Fruit fly (Drosophila melanogaster) whole organism, embryonic: ENCODE data around the gene CG5254.
A peak's percentile ranks its signal among the peaks of the same experiment; 100 is the strongest.

Experiments
- Aef1 ChIP-seq: fragments of 200-800 bp; sonication (Bioruptor generic); IDR thresholded peaks from 3 replicates; pipeline ENCODE4 v1.3.6; 2022; ENCODE audit warnings: missing biosample characterization, missing genetic modification characterization
- CG10366 ChIP-seq: fragments of 200-800 bp; sonication (Bioruptor generic); IDR thresholded peaks from 2 replicates; pipeline ENCODE4 v1.3.6; 2022; ENCODE audit warnings: missing biosample characterization, missing genetic modification characterization
- CG12219 ChIP-seq: fragments of 200-800 bp; sonication (Bioruptor generic); optimal IDR thresholded peaks from 3 replicates; lab custom pipeline; 2018; ENCODE audit warnings: missing biosample characterization, mild to moderate bottlenecking, missing genetic modification characterization
- CG12236 ChIP-seq: fragments of 200-800 bp; sonication (Bioruptor generic); optimal IDR thresholded peaks from 2 replicates; lab custom pipeline; 2016; ENCODE audit warnings: missing biosample characterization, missing genetic modification characterization
- CG1233 ChIP-seq: fragments of 200-800 bp; sonication (Bioruptor generic); optimal IDR thresholded peaks from 4 replicates; lab custom pipeline; 2018; ENCODE audit warnings: missing biosample characterization, mild to moderate bottlenecking, missing genetic modification characterization
- CG12659 ChIP-seq: fragments of 200-800 bp; sonication (Bioruptor generic); optimal IDR thresholded peaks from 3 replicates; lab custom pipeline; 2017; ENCODE audit warnings: mild to moderate bottlenecking, missing biosample characterization, missing genetic modification reagents, missing genetic modification characterization
- CG14014 ChIP-seq: fragments of 200-800 bp; sonication (Bioruptor generic); IDR thresholded peaks from 2 replicates; pipeline ENCODE4 v1.3.6; 2022; ENCODE audit warnings: missing biosample characterization, missing genetic modification characterization
- CG14050 ChIP-seq: fragments of 200-800 bp; sonication (Bioruptor generic); IDR thresholded peaks from 3 replicates; pipeline ENCODE4 v1.3.6; 2022; ENCODE audit warnings: missing biosample characterization, missing genetic modification characterization
- CG15479 ChIP-seq: fragments of 200-800 bp; sonication (Bioruptor generic); optimal IDR thresholded peaks from 3 replicates; lab custom pipeline; 2019; ENCODE audit warnings: missing biosample characterization, mild to moderate bottlenecking, missing genetic modification characterization, moderate library complexity
- CG15601 ChIP-seq: fragments of 200-800 bp; sonication (Bioruptor generic); optimal IDR thresholded peaks from 3 replicates; lab custom pipeline; 2019; ENCODE audit warnings: missing biosample characterization, mild to moderate bottlenecking, missing genetic modification characterization, moderate library complexity
- CG17186 ChIP-seq: fragments of 200-800 bp; sonication (Bioruptor generic); optimal IDR thresholded peaks from 3 replicates; lab custom pipeline; 2017; ENCODE audit warnings: missing biosample characterization, missing genetic modification reagents, missing genetic modification characterization
- CG17612 ChIP-seq: fragments of 200-800 bp; sonication (Bioruptor generic); IDR thresholded peaks from 2 replicates; pipeline ENCODE4 v1.3.6; 2022; ENCODE audit warnings: missing biosample characterization, missing genetic modification characterization
- CG18011 ChIP-seq: fragments of 200-800 bp; sonication (Bioruptor generic); optimal IDR thresholded peaks from 2 replicates; lab custom pipeline; 2017; ENCODE audit warnings: missing biosample characterization, missing genetic modification characterization, mild to moderate bottlenecking, moderate library complexity, missing genotype
- CG2202 ChIP-seq: fragments of 200-800 bp; sonication (Bioruptor generic); optimal IDR thresholded peaks from 2 replicates; lab custom pipeline; 2018; ENCODE audit warnings: missing biosample characterization, mild to moderate bottlenecking, missing genetic modification characterization
- CG2875 ChIP-seq: fragments of 200-800 bp; sonication (Bioruptor generic); optimal IDR thresholded peaks from 2 replicates; lab custom pipeline; 2017; ENCODE audit warnings: missing biosample characterization, mild to moderate bottlenecking, missing genetic modification characterization, missing genetic modification reagents
- CG3163 ChIP-seq: fragments of 200-800 bp; sonication (Bioruptor generic); optimal IDR thresholded peaks from 3 replicates; lab custom pipeline; 2016; ENCODE audit warnings: missing biosample characterization, missing genetic modification characterization
- CG3281 ChIP-seq: fragments of 200-800 bp; sonication (Bioruptor generic); optimal IDR thresholded peaks from 3 replicates; lab custom pipeline; 2017; ENCODE audit warnings: missing biosample characterization, mild to moderate bottlenecking, missing genetic modification characterization
- CG33557 ChIP-seq: fragments of 200-800 bp; sonication (Bioruptor generic); optimal IDR thresholded peaks from 2 replicates; lab custom pipeline; 2019; ENCODE audit warnings: missing biosample characterization, mild to moderate bottlenecking, missing genetic modification characterization, moderate library complexity
- CG7745 ChIP-seq: fragments of 200-800 bp; sonication (Bioruptor generic); optimal IDR thresholded peaks from 2 replicates; lab custom pipeline; 2018; ENCODE audit warnings: missing biosample characterization, mild to moderate bottlenecking, missing genetic modification characterization, moderate library complexity
- CHES-1-like ChIP-seq: fragments of 200-800 bp; sonication (Bioruptor generic); optimal IDR thresholded peaks from 2 replicates; lab custom pipeline; 2016; ENCODE audit warnings: missing biosample characterization, missing genetic modification characterization
- Dbx ChIP-seq: fragments of 200-800 bp; sonication (Bioruptor generic); IDR thresholded peaks from 3 replicates; pipeline ENCODE4 v1.3.6; 2022; ENCODE audit warnings: missing biosample characterization, missing genetic modification characterization
- Dip3 ChIP-seq: fragments of 200-800 bp; sonication (Bioruptor generic); optimal IDR thresholded peaks from 3 replicates; lab custom pipeline; 2016; ENCODE audit warnings: missing biosample characterization, missing genetic modification characterization
- E2f2 ChIP-seq: fragments of 200-800 bp; sonication (Bioruptor generic); IDR thresholded peaks from 2 replicates; pipeline ENCODE4 v1.3.6; 2022; ENCODE audit warnings: missing biosample characterization, missing genetic modification characterization
- Ets65A ChIP-seq: fragments of 200-800 bp; sonication (Bioruptor generic); peaks from one replicate; lab custom pipeline; 2016; ENCODE audit warnings: missing biosample characterization, missing genetic modification characterization
- Fer1 ChIP-seq: fragments of 200-800 bp; sonication (Bioruptor generic); optimal IDR thresholded peaks from 2 replicates; lab custom pipeline; 2017; ENCODE audit warnings: missing biosample characterization, mild to moderate bottlenecking, missing genetic modification characterization
- H2.0 ChIP-seq: fragments of 200-800 bp; sonication (Bioruptor generic); IDR thresholded peaks from 2 replicates; pipeline ENCODE4 v1.3.6; 2022; ENCODE audit warnings: missing biosample characterization, missing genetic modification characterization
- HLHmδ ChIP-seq: fragments of 200-800 bp; sonication (Bioruptor generic); optimal IDR thresholded peaks from 2 replicates; lab custom pipeline; 2018; ENCODE audit warnings: missing biosample characterization, mild to moderate bottlenecking, missing genetic modification characterization, moderate library complexity
- HmgZ ChIP-seq: fragments of 200-800 bp; sonication (Bioruptor generic); optimal IDR thresholded peaks from 2 replicates; lab custom pipeline; 2018; ENCODE audit warnings: missing biosample characterization, mild to moderate bottlenecking, missing genetic modification characterization
- Hr51 ChIP-seq, 2 experiments: fragments of 200-800 bp; sonication (Bioruptor generic); optimal IDR thresholded peaks; 2 replicates in 1 of 2; 3 replicates in 1 of 2; lab custom pipeline; 2016 to 2018; ENCODE audit warnings: missing biosample characterization in 2 of 2, missing genetic modification characterization in 2 of 2, mild to moderate bottlenecking in 1 of 2, moderate library complexity in 1 of 2
- Lhr ChIP-seq: fragments of 200-800 bp; sonication (Bioruptor generic); optimal IDR thresholded peaks from 3 replicates; lab custom pipeline; 2017; ENCODE audit warnings: mild to moderate bottlenecking, missing biosample characterization, missing genetic modification reagents, missing genetic modification characterization
- Max ChIP-seq: fragments of 200-800 bp; sonication (Bioruptor generic); optimal IDR thresholded peaks from 2 replicates; lab custom pipeline; 2016; ENCODE audit warnings: missing biosample characterization, mild to moderate bottlenecking, missing genetic modification characterization
- Mrtf ChIP-seq: fragments of 200-800 bp; sonication (Bioruptor generic); IDR thresholded peaks from 3 replicates; pipeline ENCODE4 v1.3.6; 2022; ENCODE audit warnings: missing biosample characterization, missing genetic modification characterization
- Sry-δ ChIP-seq: fragments of 200-800 bp; sonication (Bioruptor generic); optimal IDR thresholded peaks from 2 replicates; lab custom pipeline; 2016; ENCODE audit warnings: missing biosample characterization, missing genetic modification characterization
- Stat92E ChIP-seq, 3 experiments: fragments of >200 bp in 2 of 3; fragments of 200-800 bp in 1 of 3; sonication (Bioruptor generic) in 1 of 3; optimal IDR thresholded peaks; 2 replicates each; lab custom pipeline; 2017 to 2019; ENCODE audit warnings: missing biosample characterization in 3 of 3, missing genetic modification characterization in 3 of 3, mild to moderate bottlenecking in 1 of 3, moderate library complexity in 1 of 3
- Vsx1 ChIP-seq: fragments of 200-800 bp; sonication (Bioruptor generic); optimal IDR thresholded peaks from 2 replicates; lab custom pipeline; 2017; ENCODE audit warnings: missing biosample characterization, mild to moderate bottlenecking, missing genetic modification characterization, missing genetic modification reagents
- al ChIP-seq: fragments of 200-800 bp; sonication (Bioruptor generic); IDR thresholded peaks from 2 replicates; pipeline ENCODE4 v1.3.6; 2022; ENCODE audit warnings: missing biosample characterization, missing genetic modification characterization
- aop ChIP-seq: fragments of 200-800 bp; sonication (Bioruptor generic); IDR thresholded peaks from 2 replicates; pipeline ENCODE4 v1.3.6; 2022; ENCODE audit warnings: missing biosample characterization, missing genetic modification characterization
- bigmax ChIP-seq: fragments of 200-800 bp; sonication (Bioruptor generic); optimal IDR thresholded peaks from 2 replicates; lab custom pipeline; 2018; ENCODE audit warnings: missing biosample characterization, mild to moderate bottlenecking, missing genetic modification characterization
- ci ChIP-seq: fragments of 200-800 bp; sonication (Bioruptor generic); IDR thresholded peaks from 3 replicates; pipeline ENCODE4 v1.3.6; 2022; ENCODE audit warnings: missing biosample characterization, missing genetic modification characterization
- crc ChIP-seq: fragments of 200-800 bp; sonication (Bioruptor generic); optimal IDR thresholded peaks from 2 replicates; lab custom pipeline; 2016; ENCODE audit warnings: missing biosample characterization, missing genetic modification characterization
- hbn ChIP-seq: fragments of 200-800 bp; sonication (Bioruptor generic); IDR thresholded peaks from 2 replicates; pipeline ENCODE4 v1.3.6; 2022; ENCODE audit warnings: missing biosample characterization, missing genetic modification characterization; ENCODE audit not compliant: partially characterized antibody
- ken ChIP-seq: fragments of 200-800 bp; sonication (Bioruptor generic); IDR thresholded peaks from 3 replicates; pipeline ENCODE4 v1.3.6; 2022; ENCODE audit warnings: missing biosample characterization, missing genetic modification characterization
- knrl ChIP-seq: fragments of 200-800 bp; sonication (Bioruptor generic); IDR thresholded peaks from 3 replicates; pipeline ENCODE4 v1.3.6; 2022; ENCODE audit warnings: missing biosample characterization, missing genetic modification characterization; ENCODE audit not compliant: partially characterized antibody
- lmd ChIP-seq: fragments of 200-800 bp; sonication (Bioruptor generic); IDR thresholded peaks from 2 replicates; pipeline ENCODE4 v1.3.6; 2022; ENCODE audit warnings: missing biosample characterization, missing genetic modification characterization
- nerfin-2 ChIP-seq: fragments of 200-800 bp; sonication (Bioruptor generic); IDR thresholded peaks from 2 replicates; pipeline ENCODE4 v1.3.6; 2022; ENCODE audit warnings: missing biosample characterization, missing genetic modification characterization; ENCODE audit not compliant: partially characterized antibody
- nom ChIP-seq: fragments of 200-800 bp; sonication (Bioruptor generic); optimal IDR thresholded peaks from 2 replicates; lab custom pipeline; 2017; ENCODE audit warnings: missing biosample characterization, missing genetic modification characterization, mild to moderate bottlenecking, moderate library complexity, missing genetic modification reagents
- phol ChIP-seq: fragments of 200-800 bp; sonication (Bioruptor generic); optimal IDR thresholded peaks from 3 replicates; lab custom pipeline; 2018; ENCODE audit warnings: missing biosample characterization, mild to moderate bottlenecking, missing genetic modification characterization, moderate library complexity
- psq ChIP-seq: fragments of 200-800 bp; sonication (Bioruptor generic); optimal IDR thresholded peaks from 2 replicates; lab custom pipeline; 2017; ENCODE audit warnings: missing biosample characterization, missing genetic modification characterization
- sr ChIP-seq: fragments of 200-800 bp; sonication (Bioruptor generic); IDR thresholded peaks from 3 replicates; pipeline ENCODE4 v1.3.6; 2022; ENCODE audit warnings: missing biosample characterization, missing genetic modification characterization
- stwl ChIP-seq: fragments of 200-800 bp; sonication (Bioruptor generic); optimal IDR thresholded peaks from 3 replicates; lab custom pipeline; 2018; ENCODE audit warnings: missing biosample characterization, mild to moderate bottlenecking, missing genetic modification characterization, moderate library complexity
- vfl ChIP-seq: fragments of 200-800 bp; sonication (Bioruptor generic); optimal IDR thresholded peaks from 2 replicates; lab custom pipeline; 2016; ENCODE audit warnings: missing biosample characterization, missing genetic modification characterization

Gene CG5254

dm6 chrX:805907-806306, 55.8 kb downstream of the CG5254 start, which contains the start of gene Sec22 (continued):
- TF ChIP-seq CG14014 (GFP tag; lab: Robert Waterston, UW) (no peak), Dip3 (no peak), CG12236 (GFP tag; lab: Kevin White, UChicago) (no peak), CG2202 (tag; lab: Kevin White, UChicago) (no peak), nom (GFP tag; lab: Kevin White, UChicago) (peak; percentile 1), vfl (no peak), CG18011 (GFP tag; lab: Kevin White, UChicago) (no peak), Vsx1 (GFP tag; lab: Kevin White, UChicago) (no peak), sr (no peak), E2f2 (peak; percentile 47), CG12659 (GFP tag; lab: Kevin White, UChicago) (peak; percentile 46), phol (tag; lab: Kevin White, UChicago) (peak; percentile 31), psq (GFP tag; lab: Kevin White, UChicago) (no peak), ken (GFP tag; lab: Robert Waterston, UW) (no peak), Sry-δ (peak; percentile 17), CG33557 (GFP tag; lab: Kevin White, UChicago) (no peak), CHES-1-like (no peak), lmd (GFP tag; lab: Robert Waterston, UW) (no peak), CG2875 (GFP tag; lab: Kevin White, UChicago) (no peak), knrl (GFP tag; lab: Robert Waterston, UW) (no peak), Stat92E (GFP tag; optimal IDR thresholded peaks at IDR 0.05; lab: Kevin White, UChicago) (no peak), CG17612 (GFP tag; lab: Robert Waterston, UW) (no peak), nerfin-2 (GFP tag; lab: Robert Waterston, UW) (no peak), CG3281 (GFP tag; lab: Kevin White, UChicago) (no peak), Lhr (GFP tag; lab: Kevin White, UChicago) (no peak), Mrtf (GFP tag; lab: Robert Waterston, UW) (no peak), hbn (GFP tag; lab: Robert Waterston, UW) (no peak), CG15601 (tag; lab: Kevin White, UChicago) (peak; percentile 18), Dbx (no peak), HmgZ (peak; percentile 27), bigmax (GFP tag; lab: Kevin White, UChicago) (no peak), ci (GFP tag; lab: Robert Waterston, UW) (peak; percentile 31; the same call in 1 of the 3 replicates), H2.0 (GFP tag; lab: Robert Waterston, UW) (no peak), crc (GFP tag; lab: Kevin White, UChicago) (no peak), CG10366 (no peak), CG3163 (GFP tag; lab: Kevin White, UChicago) (no peak), HLHmδ (GFP tag; lab: Kevin White, UChicago) (peak; percentile 29), CG17186 (GFP tag; lab: Kevin White, UChicago) (no peak), CG15479 (GFP tag; lab: Kevin White, UChicago) (no peak), Max (GFP tag; lab: Kevin White, UChicago) (no peak), CG7745 (tag; lab: Kevin White, UChicago) (no peak), Fer1 (GFP tag; lab: Kevin White, UChicago) (no peak), CG14050 (GFP tag; lab: Robert Waterston, UW) (no peak), stwl (tag; lab: Kevin White, UChicago) (peak; percentile 57), al (GFP tag; lab: Robert Waterston, UW) (no peak), Ets65A (GFP tag; lab: Kevin White, UChicago) (peak; percentile 74), CG12219 (GFP tag; lab: Kevin White, UChicago) (no peak), Aef1 (GFP tag; lab: Robert Waterston, UW) (no peak), CG1233 (GFP tag; lab: Kevin White, UChicago) (no peak), aop (GFP tag; lab: Robert Waterston, UW) (no peak), Hr51 (GFP tag; optimal IDR thresholded peaks at IDR 0.05; lab: Kevin White, UChicago) (no peak)
